Worm (Caenorhabditis elegans): Measurements from ENCODE around the gene Y56A3A.31.

ce11 chrIII:12009764-12010163, 35.5 kb downstream of the Y56A3A.31 start:
- TF ChIP-seq hmbx-1 (tag; optimal IDR thresholded peaks at IDR 0.05) = no peak
- TF ChIP-seq tbx-11 (GFP tag; IDR thresholded peaks at IDR 0.05) = no peak
- no peak for TF ChIP-seq ama-1 (optimal IDR thresholded peaks at IDR 0.05)
- TF ChIP-seq tra-4 (tag; optimal IDR thresholded peaks at IDR 0.05) = no peak
- no peak for TF ChIP-seq ceh-13 (GFP tag; optimal IDR thresholded peaks at IDR 0.05)
- TF ChIP-seq pes-1 (GFP tag; IDR thresholded peaks at IDR 0.05) = no peak
- no peak for TF ChIP-seq ets-7 (tag; optimal IDR thresholded peaks at IDR 0.05)

Data from whole organism, early embryonic.